Fruit fly (Drosophila melanogaster): ENCODE measurements around the gene hyx.

hyx gene

dm6 chr3R:9050519-9051119 is 12.1 kb downstream of the hyx start, which contains the start of gene Nmdmc:
Nmdmc (minus strand) TSS chr3R:9050555.
- no peak for TF ChIP-seq pan (optimal IDR thresholded peaks at IDR 0.05)

dm6 chr3R:9051937-9052680 is 13.5 kb downstream of the hyx start, which contains the start of gene Kdm2:
Kdm2 (plus strand) TSS chr3R:9052495.
- no peak for TF ChIP-seq pan (optimal IDR thresholded peaks at IDR 0.05)
- no peak for TF ChIP-seq psq (optimal IDR thresholded peaks at IDR 0.05)

dm6 chr3R:9053021-9053420 is 14.5 kb downstream of the hyx start:
- TF ChIP-seq EcR (GFP tag; optimal IDR thresholded peaks at IDR 0.05): no peak
- TF ChIP-seq Dll (optimal IDR thresholded peaks at IDR 0.05): peak; percentile 93

- TF ChIP-seq EcR (GFP tag; optimal IDR thresholded peaks at IDR 0.05) (peak in 1 of 2 experiments; percentile 24), pan (optimal IDR thresholded peaks at IDR 0.05) (no peak)
Measured at dm6 chr3R:9053850-9054441, 15.4 kb downstream of the hyx start.

dm6 chr3R:9054442-9055118 is 16.0 kb downstream of the hyx start:
- TF ChIP-seq Dll (optimal IDR thresholded peaks at IDR 0.05): peak; percentile 42
- TF ChIP-seq pan (optimal IDR thresholded peaks at IDR 0.05): no peak

- TF ChIP-seq psq (optimal IDR thresholded peaks at IDR 0.05): no peak
- TF ChIP-seq CG8478 (optimal IDR thresholded peaks at IDR 0.05): no peak
- TF ChIP-seq pan (optimal IDR thresholded peaks at IDR 0.05): no peak
- TF ChIP-seq usp (GFP tag; optimal IDR thresholded peaks at IDR 0.05): no peak
- TF ChIP-seq Dll (optimal IDR thresholded peaks at IDR 0.05): no peak
- TF ChIP-seq EcR (GFP tag; optimal IDR thresholded peaks at IDR 0.05): no peak
Measured at dm6 chr3R:9055119-9056105, 16.9 kb downstream of the hyx start.

dm6 chr3R:9056409-9057031 is 18.0 kb downstream of the hyx start:
- TF ChIP-seq CG8478 (optimal IDR thresholded peaks at IDR 0.05): no peak
- TF ChIP-seq Dll (optimal IDR thresholded peaks at IDR 0.05): peak; percentile 75

dm6 chr3R:9057032-9057397 is 18.5 kb downstream of the hyx start:
- no peak for TF ChIP-seq pan (optimal IDR thresholded peaks at IDR 0.05)
- TF ChIP-seq Dll (optimal IDR thresholded peaks at IDR 0.05): no peak
- TF ChIP-seq EcR (GFP tag; optimal IDR thresholded peaks at IDR 0.05): no peak

dm6 chr3R:9057398-9058058 is 19.0 kb downstream of the hyx start:
- TF ChIP-seq Dll (optimal IDR thresholded peaks at IDR 0.05): peak; percentile 90
- no peak for TF ChIP-seq pan (optimal IDR thresholded peaks at IDR 0.05)
- TF ChIP-seq EcR (GFP tag; optimal IDR thresholded peaks at IDR 0.05): no peak

dm6 chr3R:9062756-9063155 is 24.2 kb downstream of the hyx start:
- no peak for TF ChIP-seq usp (GFP tag; optimal IDR thresholded peaks at IDR 0.05)
- no peak for TF ChIP-seq psq (optimal IDR thresholded peaks at IDR 0.05)
- no peak for TF ChIP-seq CG8478 (optimal IDR thresholded peaks at IDR 0.05)
- no peak for TF ChIP-seq Dll (optimal IDR thresholded peaks at IDR 0.05)
- no peak for TF ChIP-seq pan (optimal IDR thresholded peaks at IDR 0.05)
- no peak for TF ChIP-seq EcR (GFP tag; optimal IDR thresholded peaks at IDR 0.05)

- TF ChIP-seq Dll (optimal IDR thresholded peaks at IDR 0.05) (no peak), EcR (GFP tag; optimal IDR thresholded peaks at IDR 0.05) (no peak), CG8478 (optimal IDR thresholded peaks at IDR 0.05) (no peak)
Measured at dm6 chr3R:9064874-9065273, 26.3 kb downstream of the hyx start, which contains the start of the genes beag and Ada. beag (minus strand) TSS chr3R:9065078. Ada (plus strand) TSS chr3R:9065183.

- TF ChIP-seq EcR (GFP tag; optimal IDR thresholded peaks at IDR 0.05): no peak
- no peak for TF ChIP-seq pan (optimal IDR thresholded peaks at IDR 0.05)
- no peak for TF ChIP-seq psq (optimal IDR thresholded peaks at IDR 0.05)
- TF ChIP-seq CG8478 (optimal IDR thresholded peaks at IDR 0.05): no peak
- TF ChIP-seq usp (GFP tag; optimal IDR thresholded peaks at IDR 0.05): no peak
Measured at dm6 chr3R:9068418-9068817, 29.9 kb downstream of the hyx start.
